Worm (Caenorhabditis elegans): ENCODE results near the gene clec-136.

clec-136 gene

ce11 chrII:4604680-4605079, 11.7 kb downstream of the clec-136 start (continued):
- TF ChIP-seq lin-26 (GFP tag; IDR thresholded peaks at IDR 0.05) (no peak), C06A6.2 (GFP tag; conservative IDR thresholded peaks at IDR 0.05) (no peak), ets-4 (GFP tag; optimal IDR thresholded peaks at IDR 0.05) (no peak), dpl-1 (GFP tag; optimal IDR thresholded peaks at IDR 0.05) (peak; percentile 42), snpc-3.4 (tag; optimal IDR thresholded peaks at IDR 0.05) (no peak), nhr-120 (GFP tag; IDR thresholded peaks at IDR 0.05) (no peak), Y53F4B.3 (GFP tag; IDR thresholded peaks at IDR 0.05) (no peak), D2030.7 (GFP tag; IDR thresholded peaks at IDR 0.05) (peak; percentile 80), madf-3 (GFP tag; IDR thresholded peaks at IDR 0.05) (no peak), lag-1 (GFP tag; IDR thresholded peaks at IDR 0.05) (no peak), B0261.1 (tag; optimal IDR thresholded peaks at IDR 0.05) (no peak), attf-6 (GFP tag; IDR thresholded peaks at IDR 0.05) (no peak), lin-40 (tag; optimal IDR thresholded peaks at IDR 0.05) (no peak), nfya-2 (GFP tag; IDR thresholded peaks at IDR 0.05) (no peak), pbrm-1 (GFP tag; IDR thresholded peaks at IDR 0.05) (peak; percentile 58; the same call in 1 of the 2 replicates), ceh-79 (tag; optimal IDR thresholded peaks at IDR 0.05) (no peak), atf-7 (tag; optimal IDR thresholded peaks at IDR 0.05) (no peak), ztf-3 (GFP tag; optimal IDR thresholded peaks at IDR 0.05) (no peak), snpc-1.1 (tag; optimal IDR thresholded peaks at IDR 0.05; ENCODE audit: insufficient read depth) (no peak), madf-10 (tag; optimal IDR thresholded peaks at IDR 0.05) (no peak), unc-62 (GFP tag; optimal IDR thresholded peaks at IDR 0.05) (no peak), sptf-2 (GFP tag; optimal IDR thresholded peaks at IDR 0.05) (no peak), B0019.2 (GFP tag; conservative IDR thresholded peaks at IDR 0.05) (peak; percentile 67), tbp1 (GFP tag; optimal IDR thresholded peaks at IDR 0.05) (peak; percentile 33), snpc-1.3 (tag; optimal IDR thresholded peaks at IDR 0.05; ENCODE audit: insufficient read depth) (no peak), efl-1 (GFP tag; optimal IDR thresholded peaks at IDR 0.05) (peak; percentile 42), aptf-3 (GFP tag; IDR thresholded peaks at IDR 0.05) (no peak), mxl-1 (tag; optimal IDR thresholded peaks at IDR 0.05) (no peak), rec-8 (tag; optimal IDR thresholded peaks at IDR 0.05) (no peak), aptf-2 (GFP tag; conservative IDR thresholded peaks at IDR 0.05) (no peak), ztf-25 (GFP tag; IDR thresholded peaks at IDR 0.05) (no peak), bed-1 (GFP tag; IDR thresholded peaks at IDR 0.05) (no peak), F49E8.2 (tag; optimal IDR thresholded peaks at IDR 0.05; ENCODE audit: insufficient read depth) (peak; percentile 46), F57A8.1 (GFP tag; optimal IDR thresholded peaks at IDR 0.05) (no peak), nhr-90 (tag; optimal IDR thresholded peaks at IDR 0.05) (no peak), F55B11.4 (tag; optimal IDR thresholded peaks at IDR 0.05; ENCODE audit: borderline replicate concordance, insufficient read depth) (no peak), pha-4 (tag; optimal IDR thresholded peaks at IDR 0.05) (no peak), rcor-1 (GFP tag; IDR thresholded peaks at IDR 0.05) (peak; percentile 35; the same call in 1 of the 2 replicates), hsf-1 (GFP tag; IDR thresholded peaks at IDR 0.05) (peak; percentile 42; the same call in 1 of the 2 replicates), madf-6 (GFP tag; IDR thresholded peaks at IDR 0.05) (peak; percentile 98), nfyb-1 (GFP tag; IDR thresholded peaks at IDR 0.05) (no peak), hmg-20 (GFP tag; IDR thresholded peaks at IDR 0.05) (no peak), F39B2.1 (GFP tag; IDR thresholded peaks at IDR 0.05) (no peak), ceh-91 (GFP tag; IDR thresholded peaks at IDR 0.05) (peak; percentile 83), ztf-18 (tag; optimal IDR thresholded peaks at IDR 0.05) (no peak), Y67H2A.10 (GFP tag; conservative IDR thresholded peaks at IDR 0.05) (no peak), nfya-1 (tag; optimal IDR thresholded peaks at IDR 0.05; ENCODE audit: borderline replicate concordance, insufficient read depth) (no peak), gei-17 (GFP tag; optimal IDR thresholded peaks at IDR 0.05) (no peak), lsl-1 (GFP tag; optimal IDR thresholded peaks at IDR 0.05) (peak; percentile 99)
